Worm (Caenorhabditis elegans) whole organism, L4 larva: Measurements from ENCODE around the gene K09D9.9.

Experiments used
- daf-12 ChIP-seq: fragments of 150-350 bp; optimal IDR thresholded peaks from 2 replicates; lab custom pipeline; 2014; ENCODE audit warnings: missing biosample characterization, missing genetic modification reagents, missing genetic modification characterization
- hif-1 ChIP-seq, 2 experiments: sonication (generic microtip); optimal IDR thresholded peaks; 2 replicates each; lab custom pipeline; 2016 to 2017; ENCODE audit warnings: missing compliant biosample characterization in 2 of 2, missing genetic modification characterization in 2 of 2, missing genetic modification reagents in 2 of 2, missing genotype in 2 of 2, mild to moderate bottlenecking in 1 of 2
- mdl-1 ChIP-seq, 2 experiments: fragments of 150-350 bp in 1 of 2; sonication (generic microtip) in 1 of 2; optimal IDR thresholded peaks; 2 replicates each; lab custom pipeline; 2014 to 2017; ENCODE audit warnings: missing biosample characterization in 2 of 2, missing genetic modification characterization in 2 of 2
- mxl-2 ChIP-seq: fragments of 200-800 bp; sonication (Bioruptor generic); conservative IDR thresholded peaks from 2 replicates; pipeline ENCODE4 v1.3.6; 2022; ENCODE audit warnings: missing genetic modification reagents, missing genetic modification characterization, missing compliant biosample characterization
- nhr-6 ChIP-seq: fragments of 150-350 bp; optimal IDR thresholded peaks from 2 replicates; lab custom pipeline; 2014; ENCODE audit warnings: missing biosample characterization, missing genetic modification characterization
- nhr-77 ChIP-seq: fragments of 150-350 bp; optimal IDR thresholded peaks from 2 replicates; lab custom pipeline; 2014; ENCODE audit warnings: missing biosample characterization, missing genetic modification characterization

DNA sequence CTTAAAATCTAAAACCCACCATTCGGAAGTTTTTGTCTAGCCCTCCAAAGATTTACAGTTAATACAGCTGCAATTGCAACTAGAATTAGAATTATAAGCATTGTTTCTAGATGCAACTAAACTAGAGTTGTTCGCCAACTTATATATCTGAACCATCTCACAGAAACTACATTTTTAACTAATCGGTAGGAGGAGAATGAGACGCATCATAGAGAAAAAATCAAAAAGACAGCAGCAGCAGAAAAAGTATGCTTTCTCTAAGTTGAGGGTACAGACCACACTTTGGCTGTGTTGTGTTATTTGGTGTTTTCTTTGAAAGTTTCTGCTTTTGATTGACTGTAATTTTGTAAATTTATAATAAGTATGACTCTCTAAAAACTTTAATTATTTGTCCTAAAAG lies 30.2 kb downstream of the K09D9.9 start, which contains the start of gene cyp-34A7:
- TF ChIP-seq nhr-6 (tag; lab: Kevin White, UChicago): no peak
- TF ChIP-seq mdl-1 (tag; optimal IDR thresholded peaks at IDR 0.05; lab: Kevin White, UChicago): no peak
- TF ChIP-seq hif-1 (tag; optimal IDR thresholded peaks at IDR 0.05; lab: Kevin White, UChicago): no peak
- no peak for TF ChIP-seq mxl-2 (GFP tag; lab: Robert Waterston, UW)
- TF ChIP-seq nhr-77: no peak
- no peak for TF ChIP-seq daf-12 (tag; lab: Kevin White, UChicago)
